Fruit fly (Drosophila melanogaster) whole organism, embryonic: ENCODE results near the gene TrpRS.

Experiments used
- Ada2b ChIP-seq: fragments of 200-800 bp; sonication (Bioruptor generic); IDR thresholded peaks from 2 replicates; pipeline ENCODE4 v1.3.6; 2022; ENCODE audit warnings: missing biosample characterization, missing genetic modification characterization
- Aef1 ChIP-seq: fragments of 200-800 bp; sonication (Bioruptor generic); IDR thresholded peaks from 3 replicates; pipeline ENCODE4 v1.3.6; 2022; ENCODE audit warnings: missing biosample characterization, missing genetic modification characterization
- CG10147 ChIP-seq: fragments of 200-800 bp; sonication (Bioruptor generic); optimal IDR thresholded peaks from 2 replicates; lab custom pipeline; 2019; ENCODE audit warnings: missing biosample characterization, mild to moderate bottlenecking, missing genetic modification characterization, moderate library complexity
- CG10267 ChIP-seq: fragments of 200-800 bp; sonication (Bioruptor generic); optimal IDR thresholded peaks from 2 replicates; lab custom pipeline; 2018; ENCODE audit warnings: missing biosample characterization, mild to moderate bottlenecking, missing genetic modification characterization, moderate library complexity
- CG11247 ChIP-seq: fragments of 200-800 bp; sonication (Bioruptor generic); IDR thresholded peaks from 2 replicates; pipeline ENCODE4 v1.3.6; 2022; ENCODE audit warnings: missing biosample characterization, missing genetic modification characterization
- CG12155 ChIP-seq: fragments of 200-800 bp; sonication (Bioruptor generic); optimal IDR thresholded peaks from 3 replicates; lab custom pipeline; 2016; ENCODE audit warnings: missing biosample characterization, missing genetic modification characterization
- CG12659 ChIP-seq: fragments of 200-800 bp; sonication (Bioruptor generic); optimal IDR thresholded peaks from 3 replicates; lab custom pipeline; 2017; ENCODE audit warnings: mild to moderate bottlenecking, missing biosample characterization, missing genetic modification reagents, missing genetic modification characterization
- CG14710 ChIP-seq: fragments of 200-800 bp; sonication (Bioruptor generic); optimal IDR thresholded peaks from 3 replicates; lab custom pipeline; 2019; ENCODE audit warnings: missing biosample characterization, mild to moderate bottlenecking, missing genetic modification characterization, moderate library complexity
- CG1603 ChIP-seq: fragments of 200-800 bp; sonication (Bioruptor generic); optimal IDR thresholded peaks from 2 replicates; lab custom pipeline; 2019; ENCODE audit warnings: missing biosample characterization, mild to moderate bottlenecking, missing genetic modification characterization, moderate library complexity
- CG17568 ChIP-seq: fragments of 200-800 bp; sonication (Bioruptor generic); optimal IDR thresholded peaks from 2 replicates; lab custom pipeline; 2018; ENCODE audit warnings: missing biosample characterization, mild to moderate bottlenecking, missing genetic modification characterization, moderate library complexity
- CG18262 ChIP-seq: fragments of 200-800 bp; optimal IDR thresholded peaks from 3 replicates; lab custom pipeline; 2019; ENCODE audit warnings: missing biosample characterization, mild to moderate bottlenecking, missing genetic modification characterization, moderate library complexity
- CG3281 ChIP-seq: fragments of 200-800 bp; sonication (Bioruptor generic); optimal IDR thresholded peaks from 3 replicates; lab custom pipeline; 2017; ENCODE audit warnings: missing biosample characterization, mild to moderate bottlenecking, missing genetic modification characterization
- CG3995 ChIP-seq: fragments of 200-800 bp; sonication (Bioruptor generic); optimal IDR thresholded peaks from 3 replicates; lab custom pipeline; 2016; ENCODE audit warnings: missing biosample characterization, missing genetic modification characterization
- CG6683 ChIP-seq: fragments of 200-800 bp; sonication (Bioruptor generic); optimal IDR thresholded peaks from 2 replicates; lab custom pipeline; 2017; ENCODE audit warnings: missing biosample characterization, mild to moderate bottlenecking, missing genetic modification characterization, missing genetic modification reagents
- CG6765 ChIP-seq: fragments of 200-800 bp; sonication (Bioruptor generic); optimal IDR thresholded peaks from 3 replicates; lab custom pipeline; 2017; ENCODE audit warnings: missing biosample characterization, mild to moderate bottlenecking, missing genetic modification characterization
- CG7963 ChIP-seq: fragments of 200-800 bp; sonication (Bioruptor generic); IDR thresholded peaks from 3 replicates; pipeline ENCODE4 v1.3.6; 2022; ENCODE audit warnings: missing biosample characterization, missing genetic modification characterization; ENCODE audit not compliant: partially characterized antibody
- CG8924 ChIP-seq: fragments of 200-800 bp; optimal IDR thresholded peaks from 3 replicates; lab custom pipeline; 2019; ENCODE audit warnings: missing biosample characterization, mild to moderate bottlenecking, missing genetic modification characterization, moderate library complexity
- CG9215 ChIP-seq: fragments of 200-800 bp; sonication (Bioruptor generic); IDR thresholded peaks from 2 replicates; pipeline ENCODE4 v1.3.6; 2022; ENCODE audit warnings: missing biosample characterization, missing genetic modification characterization
- CkIIα-i1 ChIP-seq: fragments of 200-800 bp; sonication (Bioruptor generic); IDR thresholded peaks from 2 replicates; pipeline ENCODE4 v1.3.6; 2022; ENCODE audit warnings: missing biosample characterization, missing genetic modification characterization
- Dek ChIP-seq: fragments of 200-800 bp; sonication (Bioruptor generic); optimal IDR thresholded peaks from 3 replicates; lab custom pipeline; 2019; ENCODE audit warnings: missing biosample characterization, mild to moderate bottlenecking, missing genetic modification characterization, moderate library complexity
- Drgx ChIP-seq: fragments of 200-800 bp; sonication (Bioruptor generic); IDR thresholded peaks from 2 replicates; pipeline ENCODE4 v1.3.6; 2022; ENCODE audit warnings: missing biosample characterization, missing genetic modification characterization
- Elba2 ChIP-seq: fragments of 200-800 bp; sonication (Bioruptor generic); optimal IDR thresholded peaks from 3 replicates; lab custom pipeline; 2016; ENCODE audit warnings: missing biosample characterization, missing genetic modification characterization
- Ets65A ChIP-seq: fragments of 200-800 bp; sonication (Bioruptor generic); peaks from one replicate; lab custom pipeline; 2016; ENCODE audit warnings: missing biosample characterization, missing genetic modification characterization
- HLH4C ChIP-seq: fragments of 200-800 bp; sonication (Bioruptor generic); IDR thresholded peaks from 3 replicates; pipeline ENCODE4 v1.3.6; 2022; ENCODE audit warnings: missing biosample characterization, missing genetic modification characterization; ENCODE audit not compliant: partially characterized antibody
- Hmr ChIP-seq: fragments of 200-800 bp; sonication (Bioruptor generic); optimal IDR thresholded peaks from 3 replicates; lab custom pipeline; 2017; ENCODE audit warnings: mild to moderate bottlenecking, missing biosample characterization, missing genetic modification reagents, missing genetic modification characterization
- Hr78 ChIP-seq, 2 experiments: fragments of 200-800 bp in 1 of 2; fragments of >200 bp in 1 of 2; sonication (Bioruptor generic) in 1 of 2; optimal IDR thresholded peaks; 2 replicates each; lab custom pipeline; 2017 to 2019; ENCODE audit warnings: missing biosample characterization in 2 of 2, missing genetic modification characterization in 2 of 2, mild to moderate bottlenecking in 1 of 2, moderate library complexity in 1 of 2
- MBD-R2 ChIP-seq: fragments of 200-800 bp; sonication (Bioruptor generic); IDR thresholded peaks from 2 replicates; pipeline ENCODE4 v1.3.6; 2022; ENCODE audit warnings: missing biosample characterization, missing genetic modification characterization
- Opbp ChIP-seq: fragments of 200-800 bp; sonication (Bioruptor generic); IDR thresholded peaks from 3 replicates; pipeline ENCODE4 v1.3.6; 2022; ENCODE audit warnings: missing biosample characterization, missing genetic modification characterization; ENCODE audit not compliant: partially characterized antibody
- Sin3A ChIP-seq: fragments of >200 bp; optimal IDR thresholded peaks from 2 replicates; lab custom pipeline; 2018
- ato ChIP-seq: fragments of 200-800 bp; sonication (Bioruptor generic); IDR thresholded peaks from 2 replicates; pipeline ENCODE4 v1.3.6; 2022; ENCODE audit warnings: missing biosample characterization, missing genetic modification characterization; ENCODE audit not compliant: partially characterized antibody
- chinmo ChIP-seq: fragments of 200-800 bp; sonication (Bioruptor generic); IDR thresholded peaks from 4 replicates; pipeline ENCODE4 v1.3.6; 2022; ENCODE audit warnings: missing biosample characterization, missing genetic modification characterization; ENCODE audit not compliant: partially characterized antibody
- dmrt11E ChIP-seq: fragments of 200-800 bp; sonication (Bioruptor generic); optimal IDR thresholded peaks from 3 replicates; lab custom pipeline; 2018; ENCODE audit warnings: missing biosample characterization, mild to moderate bottlenecking, missing genetic modification characterization, moderate library complexity
- fd64A ChIP-seq: fragments of 200-800 bp; sonication (Bioruptor generic); optimal IDR thresholded peaks from 3 replicates; lab custom pipeline; 2018; ENCODE audit warnings: missing biosample characterization, mild to moderate bottlenecking, missing genetic modification characterization
- grau ChIP-seq: fragments of 200-800 bp; optimal IDR thresholded peaks from 3 replicates; lab custom pipeline; 2019; ENCODE audit warnings: missing biosample characterization, mild to moderate bottlenecking, missing genetic modification characterization, moderate library complexity
- jigr1 ChIP-seq: fragments of 200-800 bp; sonication (Bioruptor generic); IDR thresholded peaks from 3 replicates; pipeline ENCODE4 v1.3.6; 2022; ENCODE audit warnings: missing biosample characterization, missing genetic modification characterization
- kay ChIP-seq: fragments of 200-800 bp; sonication (Bioruptor generic); optimal IDR thresholded peaks from 2 replicates; lab custom pipeline; 2016; ENCODE audit warnings: missing biosample characterization, missing genetic modification characterization
- lbe ChIP-seq: fragments of 200-800 bp; sonication (Bioruptor generic); optimal IDR thresholded peaks from 2 replicates; lab custom pipeline; 2016; ENCODE audit warnings: missing biosample characterization, mild to moderate bottlenecking, missing genetic modification characterization
- prd ChIP-seq, 3 experiments: fragments of >200 bp in 2 of 3; fragments of 200-800 bp in 1 of 3; sonication (Bioruptor generic) in 1 of 3; optimal IDR thresholded peaks in 2 of 3; IDR thresholded peaks in 1 of 3; 2 replicates in 2 of 3; 3 replicates in 1 of 3; pipeline versions ENCODE4 v1.3.6 to Lab custom; 2017 to 2022; ENCODE audit warnings: missing biosample characterization in 1 of 3, missing genetic modification characterization in 1 of 3
- slbo ChIP-seq: fragments of 200-800 bp; sonication (Bioruptor generic); IDR thresholded peaks from 2 replicates; pipeline ENCODE4 v1.3.6; 2022; ENCODE audit warnings: missing biosample characterization, missing genetic modification characterization
- sob ChIP-seq: fragments of 200-800 bp; sonication (Bioruptor generic); IDR thresholded peaks from 2 replicates; pipeline ENCODE4 v1.3.6; 2022; ENCODE audit warnings: missing biosample characterization, missing genetic modification characterization
- ssp ChIP-seq: fragments of 200-800 bp; sonication (Bioruptor generic); IDR thresholded peaks from 2 replicates; pipeline ENCODE4 v1.3.6; 2022; ENCODE audit warnings: missing biosample characterization, missing genetic modification characterization
- stc ChIP-seq: fragments of 200-800 bp; sonication (Bioruptor generic); IDR thresholded peaks from 2 replicates; pipeline ENCODE4 v1.3.6; 2022; ENCODE audit warnings: missing biosample characterization, missing genetic modification characterization
- toy ChIP-seq: fragments of 200-800 bp; sonication (Bioruptor generic); IDR thresholded peaks from 2 replicates; pipeline ENCODE4 v1.3.6; 2022; ENCODE audit warnings: missing biosample characterization, missing genetic modification characterization
- trh ChIP-seq: fragments of 200-800 bp; sonication (Bioruptor generic); optimal IDR thresholded peaks from 2 replicates; lab custom pipeline; 2016; ENCODE audit warnings: missing biosample characterization, missing genetic modification characterization
- wor ChIP-seq: fragments of 200-800 bp; sonication (Bioruptor generic); IDR thresholded peaks from 2 replicates; pipeline ENCODE4 v1.3.6; 2022; ENCODE audit warnings: missing biosample characterization, missing genetic modification characterization

The TrpRS gene

dm6 chr3R:9229075-9229835 lies 37.4 kb downstream of the TrpRS start (continued):
- TF ChIP-seq dmrt11E (peak; percentile 92), CG1603 (tag; lab: Kevin White, UChicago) (peak; percentile 78), Opbp (GFP tag; lab: Robert Waterston, UW) (no peak)

dm6 chr3R:9227944-9228343 lies 38.8 kb downstream of the TrpRS start:
- TF ChIP-seq Ets65A (GFP tag; lab: Kevin White, UChicago) (peak; percentile 22), Drgx (GFP tag; lab: Robert Waterston, UW) (peak; percentile 60), chinmo (GFP tag; lab: Robert Waterston, UW) (no peak), fd64A (no peak), Elba2 (GFP tag; lab: Kevin White, UChicago) (peak; percentile 73)

- TF ChIP-seq prd (optimal IDR thresholded peaks at IDR 0.05; lab: Kevin White, UChicago) (no peak), prd (GFP tag; IDR thresholded peaks at IDR 0.05; lab: Robert Waterston, UW) (peak; percentile 76), MBD-R2 (GFP tag; lab: Robert Waterston, UW) (peak; percentile 39; the same call in 1 of the 2 replicates), stc (GFP tag; lab: Robert Waterston, UW) (peak; percentile 78), CG10147 (GFP tag; lab: Kevin White, UChicago) (peak; percentile 70), lbe (GFP tag; lab: Kevin White, UChicago) (peak; percentile 14), CG9215 (GFP tag; lab: Robert Waterston, UW) (peak; percentile 74), Dek (tag; lab: Kevin White, UChicago) (peak; percentile 84), CkIIα-i1 (0 out of 2 replicates have a peak, but pooled peaks have one; percentile 56), CG12659 (peak; percentile 71), CG14710 (tag; lab: Kevin White, UChicago) (peak; percentile 17), CG11247 (GFP tag; lab: Robert Waterston, UW) (peak; percentile 68), Sin3A (lab: Kevin White, UChicago) (no peak), chinmo (GFP tag; lab: Robert Waterston, UW) (no peak), CG3995 (GFP tag; lab: Kevin White, UChicago) (no peak), CG7963 (no peak), slbo (GFP tag; lab: Robert Waterston, UW) (peak; percentile 90), ssp (GFP tag; lab: Robert Waterston, UW) (peak; percentile 63), toy (GFP tag; lab: Robert Waterston, UW) (peak; percentile 72), CG6765 (GFP tag; lab: Kevin White, UChicago) (peak; percentile 46), Aef1 (peak; percentile 80), Hr78 (GFP tag; optimal IDR thresholded peaks at IDR 0.05; lab: Kevin White, UChicago) (peak in 1 of 2 experiments; percentile 2), wor (peak; percentile 26; the same call in 1 of the 2 replicates), trh (GFP tag; lab: Kevin White, UChicago) (peak; percentile 34), sob (peak; percentile 84), CG12155 (GFP tag; lab: Kevin White, UChicago) (peak; percentile 74), CG10267 (tag; lab: Kevin White, UChicago) (peak; percentile 51), CG8924 (tag; lab: Kevin White, UChicago) (peak; percentile 77), CG6683 (peak; percentile 51), jigr1 (GFP tag; lab: Robert Waterston, UW) (0 out of 3 replicates have a peak, but pooled peaks have one; percentile 35), HLH4C (GFP tag; lab: Robert Waterston, UW) (no peak), Hmr (GFP tag; lab: Kevin White, UChicago) (peak; percentile 83), CG3281 (GFP tag; lab: Kevin White, UChicago) (peak; percentile 79), kay (peak; percentile 47), grau (tag; lab: Kevin White, UChicago) (peak; percentile 81), CG17568 (peak; percentile 3), Ada2b (GFP tag; lab: Robert Waterston, UW) (peak; percentile 81), CG18262 (tag; lab: Kevin White, UChicago) (peak; percentile 68), ato (GFP tag; lab: Robert Waterston, UW) (no peak)
Observed at dm6 chr3R:9227330-9227729, 39.4 kb downstream of the TrpRS start.
